Worm (Caenorhabditis elegans): ENCODE measurements around the gene rpl-42.

Gene rpl-42

ce11 chrII:11134828-11135227, 42.3 kb downstream of the rpl-42 start, which contains the start of gene F40F8.5:
F40F8.5 (minus strand) TSS chrII:11134928.
- TF ChIP-seq tbx-2 (tag; optimal IDR thresholded peaks at IDR 0.05) = no peak
- TF ChIP-seq lsy-12 (tag; optimal IDR thresholded peaks at IDR 0.05) = no peak
- TF ChIP-seq nhr-237 (tag; optimal IDR thresholded peaks at IDR 0.05) = no peak
- TF ChIP-seq elt-1 (tag; optimal IDR thresholded peaks at IDR 0.05) = no peak
- TF ChIP-seq mdl-1 (tag; optimal IDR thresholded peaks at IDR 0.05) = no peak
- no peak for TF ChIP-seq fkh-10 (GFP tag; optimal IDR thresholded peaks at IDR 0.05)
- TF ChIP-seq elt-3 (tag; optimal IDR thresholded peaks at IDR 0.05) = no peak

ce11 chrII:11135773-11136172, 43.3 kb downstream of the rpl-42 start:
- peak; percentile 44 for TF ChIP-seq nfya-1 (tag; optimal IDR thresholded peaks at IDR 0.05; ENCODE audit: insufficient read depth)
- no peak for TF ChIP-seq ztf-4 (tag; optimal IDR thresholded peaks at IDR 0.05)
- no peak for TF ChIP-seq ZK546.5 (tag; optimal IDR thresholded peaks at IDR 0.05)
- no peak for TF ChIP-seq nhr-23 (tag; optimal IDR thresholded peaks at IDR 0.05)
- TF ChIP-seq egl-5 (tag; optimal IDR thresholded peaks at IDR 0.05) = peak; percentile 49
- TF ChIP-seq elt-2 (tag; optimal IDR thresholded peaks at IDR 0.05) = peak; percentile 39
- TF ChIP-seq tbx-2 (tag; optimal IDR thresholded peaks at IDR 0.05) = no peak
- no peak for TF ChIP-seq elt-1 (tag; optimal IDR thresholded peaks at IDR 0.05)
- no peak for TF ChIP-seq nhr-43 (tag; optimal IDR thresholded peaks at IDR 0.05; ENCODE audit: poor library complexity, severe bottlenecking)
- TF ChIP-seq pha-4 (tag; optimal IDR thresholded peaks at IDR 0.05) = peak; percentile 32
- TF ChIP-seq snpc-4 (tag; optimal IDR thresholded peaks at IDR 0.05) = no peak
- no peak for TF ChIP-seq nhr-28 (tag; optimal IDR thresholded peaks at IDR 0.05)
- TF ChIP-seq zag-1 (tag; optimal IDR thresholded peaks at IDR 0.05) = no peak
- TF ChIP-seq ceh-82 (tag; optimal IDR thresholded peaks at IDR 0.05) = no peak
- TF ChIP-seq ama-1 (optimal IDR thresholded peaks at IDR 0.05) = no peak

- TF ChIP-seq ztf-11 (tag; optimal IDR thresholded peaks at IDR 0.05) = no peak
- TF ChIP-seq pqm-1 (tag; optimal IDR thresholded peaks at IDR 0.05) = no peak
- no peak for TF ChIP-seq unc-39 (tag; optimal IDR thresholded peaks at IDR 0.05)
- no peak for TF ChIP-seq zag-1 (tag; optimal IDR thresholded peaks at IDR 0.05)
- TF ChIP-seq nhr-237 (tag; optimal IDR thresholded peaks at IDR 0.05) = no peak
- TF ChIP-seq ama-1 (optimal IDR thresholded peaks at IDR 0.05) = no peak
- no peak for TF ChIP-seq elt-1 (tag; optimal IDR thresholded peaks at IDR 0.05)
- no peak for TF ChIP-seq unc-62 (GFP tag; optimal IDR thresholded peaks at IDR 0.05)
- TF ChIP-seq egl-5 (tag; optimal IDR thresholded peaks at IDR 0.05) = no peak
- no peak for TF ChIP-seq ceh-28 (tag; optimal IDR thresholded peaks at IDR 0.05)
Observed at ce11 chrII:11140140-11140539, 47.6 kb downstream of the rpl-42 start, which contains the start of gene F40F8.4. F40F8.4 (minus strand) TSS chrII:11140240.

ce11 chrII:11142571-11142970, 50.1 kb downstream of the rpl-42 start, which contains the start of gene arrd-6:
arrd-6 (plus strand) TSS chrII:11142739.
- TF ChIP-seq ceh-82 (tag; optimal IDR thresholded peaks at IDR 0.05) (no peak), egl-27 (tag; optimal IDR thresholded peaks at IDR 0.05) (no peak)

Measured in whole organism, L3 larva.